Fruit fly (Drosophila melanogaster): ENCODE measurements around the gene Cyp309a1.

Gene Cyp309a1

dm6 chr2L:2517937-2518336 is 46.7 kb downstream of the Cyp309a1 start, which contains the start of gene CG3528:
Gene CG3528, minus strand, starts transcription at chr2L:2518037.
- no peak for TF ChIP-seq CG7045 (GFP tag; optimal IDR thresholded peaks at IDR 0.05)
- TF ChIP-seq cic (GFP tag; optimal IDR thresholded peaks at IDR 0.05), result no peak
- TF ChIP-seq Hr96 (GFP tag; optimal IDR thresholded peaks at IDR 0.05), result no peak
- TF ChIP-seq toe (GFP tag; optimal IDR thresholded peaks at IDR 0.05), result no peak
- TF ChIP-seq bab1 (GFP tag; optimal IDR thresholded peaks at IDR 0.05), result no peak
- TF ChIP-seq CG5204 (GFP tag; optimal IDR thresholded peaks at IDR 0.05), result no peak

Measured in whole organism, adult.